Worm (Caenorhabditis elegans) whole organism, young adult: ENCODE data around the gene srv-11.

ENCODE experiments used
- K12H6.12 ChIP-seq: fragments of 200-800 bp; sonication (Bioruptor generic); optimal IDR thresholded peaks from 2 replicates; lab custom pipeline; 2018; ENCODE audit warnings: mild to moderate bottlenecking, missing genetic modification characterization, missing compliant biosample characterization
- egl-44 ChIP-seq: fragments of 200-800 bp; sonication (Bioruptor generic); IDR thresholded peaks from 2 replicates; pipeline ENCODE4 v1.3.6; 2022; ENCODE audit warnings: missing genetic modification reagents, missing genetic modification characterization, missing compliant biosample characterization
- ets-4 ChIP-seq: fragments of 200-800 bp; sonication (Bioruptor generic); optimal IDR thresholded peaks from 2 replicates; lab custom pipeline; 2018; ENCODE audit warnings: mild to moderate bottlenecking, missing genetic modification characterization, missing compliant biosample characterization
- gei-17 ChIP-seq: fragments of 200-800 bp; sonication (Bioruptor generic); optimal IDR thresholded peaks from 2 replicates; lab custom pipeline; 2018; ENCODE audit warnings: mild to moderate bottlenecking, missing genetic modification characterization, missing compliant biosample characterization
- lin-35 ChIP-seq, 3 experiments: fragments of 150-350 bp in 2 of 3; sonication (generic microtip) in 1 of 3; optimal IDR thresholded peaks; 2 replicates each; lab custom pipeline; 2014 to 2018; ENCODE audit warnings: missing biosample characterization in 3 of 3, missing genetic modification characterization in 3 of 3, missing genetic modification reagents in 3 of 3

DNA sequence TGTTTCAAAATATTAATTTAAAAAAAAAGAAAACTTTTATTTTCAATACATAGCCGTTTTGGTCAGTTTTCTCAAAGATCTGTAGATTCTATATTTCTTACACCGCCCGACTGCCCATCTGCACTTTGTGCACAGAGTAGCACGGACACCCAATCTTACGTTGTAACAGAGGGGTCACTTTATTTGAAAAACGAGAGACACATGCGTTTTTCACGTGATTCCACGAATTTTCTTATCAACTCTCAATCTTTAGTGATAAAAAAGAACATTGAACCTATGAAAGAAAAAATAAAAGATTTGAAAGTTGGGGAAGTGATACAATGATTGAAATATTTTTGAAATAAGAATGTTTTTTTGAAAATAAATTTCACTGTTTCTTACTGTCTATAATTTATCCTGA is 50.1 kb downstream of the srv-11 start:
- TF ChIP-seq gei-17 (GFP tag; lab: Kevin White, UChicago) (no peak), K12H6.12 (tag; lab: Kevin White, UChicago) (no peak), egl-44 (no peak), lin-35 (GFP tag; optimal IDR thresholded peaks at IDR 0.05; lab: Kevin White, UChicago) (no peak), ets-4 (no peak)
